Worm (Caenorhabditis elegans) whole organism, dauer: Measurements from ENCODE around the gene str-112.

Source experiments
- unc-62 ChIP-seq: sonication (generic microtip); optimal IDR thresholded peaks from 2 replicates; lab custom pipeline; 2017; ENCODE audit warnings: missing biosample characterization, missing genetic modification reagents, missing genetic modification characterization

The str-112 gene

ce11 chrV:7138320-7138719 is at the start of gene str-112:
Gene str-112 (minus strand): TSS chrV:7138420.
- TF ChIP-seq unc-62 (GFP tag; lab: Kevin White, UChicago): no peak

ce11 chrV:7187295-7187694 is 49.1 kb upstream of the str-112 start:
- TF ChIP-seq unc-62 (GFP tag; lab: Kevin White, UChicago): no peak

ce11 chrV:7186599-7186998 is 48.4 kb upstream of the str-112 start:
- TF ChIP-seq unc-62 (GFP tag; lab: Kevin White, UChicago): no peak

ce11 chrV:7184549-7184948 is 46.3 kb upstream of the str-112 start, which contains the start of gene pitr-5:
Gene pitr-5 (plus strand): TSS chrV:7184849.
- TF ChIP-seq unc-62 (GFP tag; lab: Kevin White, UChicago): no peak

ce11 chrV:7178843-7179242 is 40.6 kb upstream of the str-112 start, which contains the start of gene cpsf-2:
Gene cpsf-2 (plus strand): TSS chrV:7179172.
- no peak for TF ChIP-seq unc-62 (GFP tag; lab: Kevin White, UChicago)

ce11 chrV:7175201-7175600 is 37.0 kb upstream of the str-112 start, which contains the start of gene lgc-39:
Gene lgc-39 (plus strand): TSS chrV:7175501.
- no peak for TF ChIP-seq unc-62 (GFP tag; lab: Kevin White, UChicago)

- TF ChIP-seq unc-62 (GFP tag; lab: Kevin White, UChicago): no peak
These were observed 28.5 kb upstream of the str-112 start, which contains the start of gene ugt-36 for ce11 chrV:7166709-7167108. Gene ugt-36 (plus strand): TSS chrV:7167009.

- no peak for TF ChIP-seq unc-62 (GFP tag; lab: Kevin White, UChicago)
These were observed 26.0 kb upstream of the str-112 start, which contains the start of gene srh-83 for ce11 chrV:7164210-7164609. Gene srh-83 (plus strand): TSS chrV:7164510.

- TF ChIP-seq unc-62 (GFP tag; lab: Kevin White, UChicago): no peak
These were observed 25.4 kb upstream of the str-112 start, which contains the start of gene ugt-41 for ce11 chrV:7163477-7164114. Gene ugt-41 (minus strand): TSS chrV:7163595.

- no peak for TF ChIP-seq unc-62 (GFP tag; lab: Kevin White, UChicago)
These were observed 21.2 kb upstream of the str-112 start, which contains the start of gene str-204 for ce11 chrV:7159391-7159790. Gene str-204 (plus strand): TSS chrV:7159691.

ce11 chrV:7157089-7157488 is 18.9 kb upstream of the str-112 start, which contains the start of gene ugt-39:
Gene ugt-39 (plus strand): TSS chrV:7157142.
- no peak for TF ChIP-seq unc-62 (GFP tag; lab: Kevin White, UChicago)

ce11 chrV:7156079-7156478 is 17.9 kb upstream of the str-112 start, which contains the start of gene F10D2.10:
Gene F10D2.10 (minus strand): TSS chrV:7156179.
- no peak for TF ChIP-seq unc-62 (GFP tag; lab: Kevin White, UChicago)

- no peak for TF ChIP-seq unc-62 (GFP tag; lab: Kevin White, UChicago)
These were observed 14.8 kb upstream of the str-112 start, which contains the start of gene fat-7 for ce11 chrV:7153046-7153445. Gene fat-7 (minus strand): TSS chrV:7153146.

ce11 chrV:7150570-7150969 is 12.3 kb upstream of the str-112 start, which contains the start of gene F10D2.8:
Gene F10D2.8 (minus strand): TSS chrV:7150714.
- no peak for TF ChIP-seq unc-62 (GFP tag; lab: Kevin White, UChicago)

- TF ChIP-seq unc-62 (GFP tag; lab: Kevin White, UChicago): no peak
These were observed 9.2 kb upstream of the str-112 start, which contains the start of gene ugt-38 for ce11 chrV:7147370-7147769. Gene ugt-38 (minus strand): TSS chrV:7147470.

ce11 chrV:7145250-7145850 is 7.1 kb upstream of the str-112 start, which contains the start of gene ugt-37:
Gene ugt-37 (minus strand): TSS chrV:7145318.
- TF ChIP-seq unc-62 (GFP tag; lab: Kevin White, UChicago): no peak
